Worm (Caenorhabditis elegans) whole organism, L4/young adult: ENCODE results near the gene F57A10.4.

Experiments used
- W03F9.2 ChIP-seq: fragments of 150-350 bp; optimal IDR thresholded peaks from 2 replicates; lab custom pipeline; 2014; ENCODE audit warnings: missing biosample characterization, missing genetic modification characterization
- dao-5 ChIP-seq: sonication (generic microtip); optimal IDR thresholded peaks from 2 replicates; lab custom pipeline; 2016; ENCODE audit warnings: missing genotype, missing genetic modification characterization, moderate library complexity, missing compliant biosample characterization
- him-1 ChIP-seq: sonication (generic microtip); optimal IDR thresholded peaks from 2 replicates; lab custom pipeline; 2016; ENCODE audit warnings: missing genotype, missing genetic modification reagents, missing genetic modification characterization, missing compliant biosample characterization

ce11 chrV:15733568-15733967 is 35.7 kb upstream of the F57A10.4 start, which contains the start of gene T23D5.3:
- no peak for TF ChIP-seq him-1
- TF ChIP-seq dao-5 (tag; lab: Kevin White, UChicago) = no peak
- TF ChIP-seq W03F9.2 (tag; lab: Kevin White, UChicago) = no peak
